Fruit fly (Drosophila melanogaster) whole organism, pupa: ENCODE data around the gene dtr.

Experiments
- CG13204 ChIP-seq: fragments of 200-800 bp; sonication (Bioruptor generic); optimal IDR thresholded peaks from 2 replicates; lab custom pipeline; 2018; ENCODE audit warnings: missing biosample characterization, mild to moderate bottlenecking, missing genetic modification characterization, moderate library complexity
- CG15710 ChIP-seq: fragments of 200-800 bp; sonication (Bioruptor generic); optimal IDR thresholded peaks from 2 replicates; lab custom pipeline; 2018; ENCODE audit warnings: missing biosample characterization, mild to moderate bottlenecking, missing genetic modification characterization, moderate library complexity
- CG32121 ChIP-seq: fragments of 200-800 bp; sonication (Bioruptor generic); IDR thresholded peaks from 2 replicates; pipeline ENCODE4 v1.3.6; 2022; ENCODE audit warnings: missing biosample characterization, missing genetic modification characterization
- CG34367 ChIP-seq: fragments of 200-800 bp; sonication (Bioruptor generic); optimal IDR thresholded peaks from 2 replicates; lab custom pipeline; 2018; ENCODE audit warnings: missing biosample characterization, mild to moderate bottlenecking, missing genetic modification characterization
- EcR ChIP-seq: fragments of 200-800 bp; sonication (Bioruptor generic); optimal IDR thresholded peaks from 3 replicates; lab custom pipeline; 2019; ENCODE audit warnings: missing biosample characterization, missing genetic modification characterization, mild to moderate bottlenecking, moderate library complexity, missing genetic modification reagents
- Snoo ChIP-seq: fragments of 200-800 bp; sonication (Bioruptor generic); optimal IDR thresholded peaks from 3 replicates; lab custom pipeline; 2017; ENCODE audit warnings: missing biosample characterization, mild to moderate bottlenecking, missing genetic modification characterization, inconsistent platforms
- gl ChIP-seq: fragments of 200-800 bp; sonication (Bioruptor generic); optimal IDR thresholded peaks from 2 replicates; lab custom pipeline; 2018; ENCODE audit warnings: missing biosample characterization, mild to moderate bottlenecking, missing genetic modification characterization

DNA sequence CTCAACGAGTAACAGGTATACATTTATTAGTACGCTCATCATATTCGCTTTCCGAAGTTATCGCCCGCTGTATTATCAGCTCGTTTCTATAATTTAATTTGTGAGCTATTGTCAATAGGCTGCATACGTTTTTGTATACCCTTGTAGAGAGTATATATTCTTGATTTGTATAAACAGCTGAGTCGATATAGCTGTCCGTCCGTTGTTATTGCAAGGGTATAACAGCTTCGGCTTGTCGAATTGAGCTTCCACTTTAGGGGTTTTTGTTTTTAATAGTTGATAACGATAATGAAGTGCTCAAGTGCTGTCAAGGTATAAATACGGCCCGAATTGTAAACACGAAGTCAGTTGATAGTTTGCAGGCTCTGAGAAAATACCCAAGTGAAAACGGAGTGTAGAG lies 9.9 kb downstream of the dtr start, which contains the start of gene CG8665:
- no peak for TF ChIP-seq EcR (GFP tag; lab: Kevin White, UChicago)
- no peak for TF ChIP-seq gl (tag; lab: Kevin White, UChicago)
- TF ChIP-seq Snoo (tag; lab: Kevin White, UChicago) = no peak
- no peak for TF ChIP-seq CG13204
- TF ChIP-seq CG32121 = no peak
- TF ChIP-seq CG34367 = no peak
- TF ChIP-seq CG15710 (tag; lab: Kevin White, UChicago) = no peak
